Fruit fly (Drosophila melanogaster) whole organism, embryonic: ENCODE results near the gene CG15373.

ENCODE experiments used
- CG10209 ChIP-seq: fragments of 200-800 bp; sonication (Bioruptor generic); optimal IDR thresholded peaks from 3 replicates; lab custom pipeline; 2017; ENCODE audit warnings: missing biosample characterization, mild to moderate bottlenecking, missing genetic modification characterization, missing genetic modification reagents
- CG11093 ChIP-seq: fragments of 200-800 bp; sonication (Bioruptor generic); IDR thresholded peaks from 3 replicates; pipeline ENCODE4 v1.3.6; 2022; ENCODE audit warnings: missing biosample characterization, missing genetic modification characterization
- CG11398 ChIP-seq: fragments of 200-800 bp; sonication (Bioruptor generic); optimal IDR thresholded peaks from 2 replicates; lab custom pipeline; 2016; ENCODE audit warnings: missing biosample characterization, missing genetic modification characterization
- CG12299 ChIP-seq: fragments of 200-800 bp; sonication (Bioruptor generic); optimal IDR thresholded peaks from 2 replicates; lab custom pipeline; 2018; ENCODE audit warnings: missing biosample characterization, mild to moderate bottlenecking, missing genetic modification characterization
- CG1233 ChIP-seq: fragments of 200-800 bp; sonication (Bioruptor generic); optimal IDR thresholded peaks from 4 replicates; lab custom pipeline; 2018; ENCODE audit warnings: missing biosample characterization, mild to moderate bottlenecking, missing genetic modification characterization
- CG12769 ChIP-seq: fragments of 200-800 bp; sonication (Bioruptor generic); optimal IDR thresholded peaks from 2 replicates; lab custom pipeline; 2019; ENCODE audit warnings: missing biosample characterization, mild to moderate bottlenecking, missing genetic modification characterization, moderate library complexity
- CG13624 ChIP-seq: fragments of 200-800 bp; sonication (Bioruptor generic); optimal IDR thresholded peaks from 2 replicates; lab custom pipeline; 2016; ENCODE audit warnings: missing biosample characterization, missing genetic modification characterization
- CG13775 ChIP-seq: fragments of 200-800 bp; sonication (Bioruptor generic); optimal IDR thresholded peaks from 3 replicates; lab custom pipeline; 2017; ENCODE audit warnings: missing biosample characterization, mild to moderate bottlenecking, missing genetic modification characterization
- CG13894 ChIP-seq: fragments of 200-800 bp; sonication (Bioruptor generic); optimal IDR thresholded peaks from 3 replicates; lab custom pipeline; 2018; ENCODE audit warnings: missing biosample characterization, mild to moderate bottlenecking, missing genetic modification characterization, moderate library complexity
- CG14710 ChIP-seq: fragments of 200-800 bp; sonication (Bioruptor generic); optimal IDR thresholded peaks from 3 replicates; lab custom pipeline; 2019; ENCODE audit warnings: missing biosample characterization, mild to moderate bottlenecking, missing genetic modification characterization, moderate library complexity
- CG15479 ChIP-seq: fragments of 200-800 bp; sonication (Bioruptor generic); optimal IDR thresholded peaks from 3 replicates; lab custom pipeline; 2019; ENCODE audit warnings: missing biosample characterization, mild to moderate bottlenecking, missing genetic modification characterization, moderate library complexity
- CG15696 ChIP-seq: fragments of 200-800 bp; sonication (Bioruptor generic); optimal IDR thresholded peaks from 2 replicates; lab custom pipeline; 2019; ENCODE audit warnings: missing biosample characterization, mild to moderate bottlenecking, missing genetic modification characterization, moderate library complexity
- CG16813 ChIP-seq: fragments of 200-800 bp; sonication (Bioruptor generic); IDR thresholded peaks from 3 replicates; pipeline ENCODE4 v1.3.6; 2022; ENCODE audit warnings: missing biosample characterization, missing genetic modification characterization; ENCODE audit not compliant: partially characterized antibody
- CG16815 ChIP-seq: fragments of 200-800 bp; sonication (Bioruptor generic); optimal IDR thresholded peaks from 3 replicates; lab custom pipeline; 2017; ENCODE audit warnings: missing biosample characterization, mild to moderate bottlenecking, missing genetic modification characterization
- CG31365 ChIP-seq: fragments of 200-800 bp; sonication (Bioruptor generic); optimal IDR thresholded peaks from 2 replicates; lab custom pipeline; 2018; ENCODE audit warnings: missing biosample characterization, mild to moderate bottlenecking, missing genetic modification characterization
- CG4854 ChIP-seq: fragments of 200-800 bp; sonication (Bioruptor generic); optimal IDR thresholded peaks from 2 replicates; lab custom pipeline; 2016; ENCODE audit warnings: missing biosample characterization, missing genetic modification characterization, inconsistent platforms
- CG6175 ChIP-seq: fragments of 200-800 bp; sonication (Bioruptor generic); IDR thresholded peaks from 3 replicates; pipeline ENCODE4 v1.3.6; 2022; ENCODE audit warnings: missing biosample characterization, missing genetic modification characterization
- CG7271 ChIP-seq: fragments of 200-800 bp; sonication (Bioruptor generic); optimal IDR thresholded peaks from 2 replicates; lab custom pipeline; 2018; ENCODE audit warnings: missing biosample characterization, mild to moderate bottlenecking, missing genetic modification characterization, moderate library complexity
- CG7839 ChIP-seq: fragments of 200-800 bp; sonication (Bioruptor generic); optimal IDR thresholded peaks from 3 replicates; lab custom pipeline; 2018; ENCODE audit warnings: missing biosample characterization, mild to moderate bottlenecking, missing genetic modification characterization, moderate library complexity
- D19B ChIP-seq: fragments of 200-800 bp; sonication (Bioruptor generic); optimal IDR thresholded peaks from 2 replicates; lab custom pipeline; 2017; ENCODE audit warnings: missing biosample characterization, mild to moderate bottlenecking, missing genetic modification characterization
- Dll ChIP-seq: fragments of 200-800 bp; sonication (Bioruptor generic); IDR thresholded peaks from 4 replicates; pipeline ENCODE4 v1.3.6; 2022; ENCODE audit warnings: missing biosample characterization, missing genetic modification characterization; ENCODE audit not compliant: partially characterized antibody
- Doc2 ChIP-seq: fragments of 200-800 bp; sonication (Bioruptor generic); IDR thresholded peaks from 2 replicates; pipeline ENCODE4 v1.3.6; 2022; ENCODE audit warnings: missing biosample characterization, missing genetic modification characterization
- Doc3 ChIP-seq: fragments of 200-800 bp; sonication (Bioruptor generic); IDR thresholded peaks from 3 replicates; pipeline ENCODE4 v1.3.6; 2022; ENCODE audit warnings: missing biosample characterization, missing genetic modification characterization; ENCODE audit not compliant: partially characterized antibody
- Hsf ChIP-seq: fragments of 200-800 bp; sonication (Bioruptor generic); optimal IDR thresholded peaks from 3 replicates; lab custom pipeline; 2016; ENCODE audit warnings: missing biosample characterization, missing genetic modification characterization
- Meics ChIP-seq: fragments of 200-800 bp; sonication (Bioruptor generic); optimal IDR thresholded peaks from 2 replicates; lab custom pipeline; 2017; ENCODE audit warnings: missing biosample characterization, mild to moderate bottlenecking, missing genetic modification characterization
- Myb ChIP-seq: fragments of 200-800 bp; sonication (Bioruptor generic); optimal IDR thresholded peaks from 2 replicates; lab custom pipeline; 2016; ENCODE audit warnings: missing biosample characterization, missing genetic modification characterization
- NC2α ChIP-seq: fragments of 200-800 bp; sonication (Bioruptor generic); optimal IDR thresholded peaks from 2 replicates; lab custom pipeline; 2016; ENCODE audit warnings: missing biosample characterization, missing genetic modification characterization
- Oaz ChIP-seq: fragments of 200-800 bp; sonication (Bioruptor generic); IDR thresholded peaks from 2 replicates; pipeline ENCODE4 v1.3.6; 2022; ENCODE audit warnings: missing biosample characterization, missing genetic modification characterization
- Poxn ChIP-seq: fragments of 200-800 bp; sonication (Bioruptor generic); IDR thresholded peaks from 2 replicates; pipeline ENCODE4 v1.3.6; 2022; ENCODE audit warnings: missing biosample characterization, missing genetic modification characterization
- Rx ChIP-seq: fragments of 200-800 bp; sonication (Bioruptor generic); IDR thresholded peaks from 2 replicates; pipeline ENCODE4 v1.3.6; 2022; ENCODE audit warnings: missing biosample characterization, missing genetic modification characterization
- crp ChIP-seq, 2 experiments: fragments of 200-800 bp; sonication (Bioruptor generic); optimal IDR thresholded peaks; 2 replicates in 1 of 2; 3 replicates in 1 of 2; lab custom pipeline; 2017; ENCODE audit warnings: missing biosample characterization in 2 of 2, missing genetic modification characterization in 2 of 2, mild to moderate bottlenecking in 1 of 2, moderate library complexity in 1 of 2
- dysf ChIP-seq: fragments of 200-800 bp; sonication (Bioruptor generic); IDR thresholded peaks from 3 replicates; pipeline ENCODE4 v1.3.6; 2022; ENCODE audit warnings: missing biosample characterization, missing genetic modification characterization
- gcm2 ChIP-seq: fragments of 200-800 bp; sonication (Bioruptor generic); optimal IDR thresholded peaks from 2 replicates; lab custom pipeline; 2016; ENCODE audit warnings: missing biosample characterization, missing genetic modification characterization
- gt ChIP-seq: fragments of 200-800 bp; sonication (Bioruptor generic); IDR thresholded peaks from 2 replicates; pipeline ENCODE4 v1.3.6; 2022; ENCODE audit warnings: missing biosample characterization, missing genetic modification characterization
- hkb ChIP-seq, 2 experiments: fragments of 200-800 bp in 1 of 2; fragments of >200 bp in 1 of 2; sonication (Bioruptor generic) in 1 of 2; IDR thresholded peaks in 1 of 2; optimal IDR thresholded peaks in 1 of 2; 2 replicates each; pipeline versions ENCODE4 v1.3.6 to Lab custom; 2017 to 2022; ENCODE audit warnings: missing biosample characterization in 1 of 2, missing genetic modification characterization in 1 of 2
- mam ChIP-seq: fragments of 200-800 bp; sonication (Bioruptor generic); optimal IDR thresholded peaks from 3 replicates; lab custom pipeline; 2016; ENCODE audit warnings: missing biosample characterization, missing genetic modification characterization
- pita ChIP-seq: fragments of 200-800 bp; sonication (Bioruptor generic); optimal IDR thresholded peaks from 2 replicates; lab custom pipeline; 2017; ENCODE audit warnings: missing biosample characterization, mild to moderate bottlenecking, missing genetic modification characterization
- pnt ChIP-seq: fragments of 200-800 bp; sonication (Bioruptor generic); optimal IDR thresholded peaks from 3 replicates; lab custom pipeline; 2016; ENCODE audit warnings: missing biosample characterization, missing genetic modification characterization
- pros ChIP-seq: fragments of 200-800 bp; sonication (Bioruptor generic); optimal IDR thresholded peaks from 3 replicates; lab custom pipeline; 2019; ENCODE audit warnings: missing biosample characterization, mild to moderate bottlenecking, missing genetic modification characterization, moderate library complexity
- pzg ChIP-seq: fragments of 200-800 bp; sonication (Bioruptor generic); optimal IDR thresholded peaks from 3 replicates; lab custom pipeline; 2018; ENCODE audit warnings: missing biosample characterization, mild to moderate bottlenecking, missing genetic modification characterization, moderate library complexity
- run ChIP-seq: fragments of 200-800 bp; sonication (Bioruptor generic); optimal IDR thresholded peaks from 3 replicates; lab custom pipeline; 2018; ENCODE audit warnings: missing biosample characterization, mild to moderate bottlenecking, missing genetic modification characterization
- sima ChIP-seq: fragments of 200-800 bp; sonication (Bioruptor generic); optimal IDR thresholded peaks from 2 replicates; lab custom pipeline; 2016; ENCODE audit warnings: missing biosample characterization, missing genetic modification characterization
- sisA ChIP-seq: fragments of 200-800 bp; sonication (Bioruptor generic); IDR thresholded peaks from 2 replicates; pipeline ENCODE4 v1.3.6; 2022; ENCODE audit warnings: missing biosample characterization, missing genetic modification characterization
- slou ChIP-seq: fragments of 200-800 bp; sonication (Bioruptor generic); optimal IDR thresholded peaks from 3 replicates; lab custom pipeline; 2016; ENCODE audit warnings: missing biosample characterization, missing genetic modification characterization
- slp2 ChIP-seq: fragments of 200-800 bp; sonication (Bioruptor generic); optimal IDR thresholded peaks from 2 replicates; lab custom pipeline; 2016; ENCODE audit warnings: missing biosample characterization, missing genetic modification characterization
- so ChIP-seq: fragments of 200-800 bp; sonication (Bioruptor generic); IDR thresholded peaks from 3 replicates; pipeline ENCODE4 v1.3.6; 2022; ENCODE audit warnings: missing biosample characterization, missing genetic modification characterization
- tgo ChIP-seq: fragments of 200-800 bp; sonication (Bioruptor generic); IDR thresholded peaks from 3 replicates; pipeline ENCODE4 v1.3.6; 2022; ENCODE audit warnings: missing biosample characterization, missing genetic modification characterization
- tio ChIP-seq: fragments of 200-800 bp; sonication (Bioruptor generic); optimal IDR thresholded peaks from 2 replicates; lab custom pipeline; 2017; ENCODE audit warnings: missing biosample characterization, missing genetic modification characterization, inconsistent platforms

Gene CG15373

dm6 chrX:18091159-18091676, 47.4 kb downstream of the CG15373 start, which contains the start of gene scu (continued):
- no peak for TF ChIP-seq CG16813 (GFP tag; lab: Robert Waterston, UW)
- no peak for TF ChIP-seq Meics (GFP tag; lab: Kevin White, UChicago)
- TF ChIP-seq CG14710 (tag; lab: Kevin White, UChicago): no peak
- TF ChIP-seq dysf: no peak

DNA sequence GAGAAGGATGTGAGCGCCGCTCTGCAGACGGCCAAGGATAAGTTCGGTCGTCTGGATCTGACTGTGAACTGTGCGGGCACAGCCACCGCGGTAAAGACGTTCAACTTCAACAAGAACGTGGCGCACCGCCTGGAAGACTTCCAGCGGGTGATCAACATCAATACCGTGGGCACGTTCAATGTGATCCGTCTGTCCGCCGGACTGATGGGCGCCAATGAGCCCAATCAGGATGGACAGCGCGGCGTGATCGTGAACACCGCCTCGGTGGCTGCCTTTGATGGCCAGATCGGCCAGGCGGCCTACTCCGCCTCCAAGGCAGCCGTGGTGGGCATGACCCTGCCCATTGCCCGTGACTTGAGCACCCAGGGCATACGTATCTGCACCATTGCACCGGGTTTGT, 48.3 kb downstream of the CG15373 start:
- TF ChIP-seq Poxn (GFP tag; lab: Robert Waterston, UW): no peak
- TF ChIP-seq Oaz (GFP tag; lab: Robert Waterston, UW): no peak
- TF ChIP-seq Hsf: no peak
- TF ChIP-seq CG4854 (GFP tag; lab: Kevin White, UChicago): no peak
- no peak for TF ChIP-seq CG31365 (tag; lab: Kevin White, UChicago)
- TF ChIP-seq CG13775 (GFP tag; lab: Kevin White, UChicago): no peak
- TF ChIP-seq CG7839: no peak
- no peak for TF ChIP-seq CG13894
- no peak for TF ChIP-seq CG12769 (tag; lab: Kevin White, UChicago)
- TF ChIP-seq sima (GFP tag; lab: Kevin White, UChicago): no peak
- no peak for TF ChIP-seq Myb (GFP tag; lab: Kevin White, UChicago)
- TF ChIP-seq pita (GFP tag; lab: Kevin White, UChicago): no peak
- TF ChIP-seq tio (GFP tag; lab: Kevin White, UChicago): no peak
- no peak for TF ChIP-seq Doc3 (GFP tag; lab: Robert Waterston, UW)
- no peak for TF ChIP-seq run (tag; lab: Kevin White, UChicago)
- TF ChIP-seq tgo: no peak
- no peak for TF ChIP-seq D19B (GFP tag; lab: Kevin White, UChicago)
- TF ChIP-seq hkb (optimal IDR thresholded peaks at IDR 0.05; lab: Kevin White, UChicago): no peak
- no peak for TF ChIP-seq hkb (GFP tag; IDR thresholded peaks at IDR 0.05; lab: Robert Waterston, UW)
- no peak for TF ChIP-seq pnt
- no peak for TF ChIP-seq CG6175 (GFP tag; lab: Robert Waterston, UW)

dm6 chrX:18092810-18093222, 49.0 kb downstream of the CG15373 start, which contains the start of gene RhoGAP16F:
TSS of gene RhoGAP16F (plus strand) at chrX:18093145.
- peak; percentile 76 for TF ChIP-seq CG13624 (GFP tag; lab: Kevin White, UChicago)
- TF ChIP-seq so (GFP tag; lab: Robert Waterston, UW): peak; percentile 73; the same call in 1 of the 3 replicates
- peak; percentile 83 for TF ChIP-seq CG11093 (GFP tag; lab: Robert Waterston, UW)
- peak; percentile 61 for TF ChIP-seq slou (GFP tag; lab: Kevin White, UChicago)
- TF ChIP-seq gcm2: no peak
- no peak for TF ChIP-seq Dll (GFP tag; lab: Robert Waterston, UW)
- TF ChIP-seq NC2α (GFP tag; lab: Kevin White, UChicago): no peak
- TF ChIP-seq CG15696 (tag; lab: Kevin White, UChicago): peak; percentile 78
- TF ChIP-seq Doc2 (GFP tag; lab: Robert Waterston, UW): no peak
- TF ChIP-seq CG1233: peak; percentile 79
- TF ChIP-seq slp2 (GFP tag; lab: Kevin White, UChicago): peak; percentile 63
- peak; percentile 53; the same call in 1 of the 2 replicates for TF ChIP-seq Rx (GFP tag; lab: Robert Waterston, UW)
- peak; percentile 86 for TF ChIP-seq CG10209
- peak in 1 of 2 experiments; percentile 33 for TF ChIP-seq crp (GFP tag; optimal IDR thresholded peaks at IDR 0.05; lab: Kevin White, UChicago)
- TF ChIP-seq CG12299: peak; percentile 53
- peak; percentile 88 for TF ChIP-seq sisA (GFP tag; lab: Robert Waterston, UW)
- TF ChIP-seq mam (GFP tag; lab: Kevin White, UChicago): peak; percentile 88
- TF ChIP-seq CG15479 (GFP tag; lab: Kevin White, UChicago): no peak
- TF ChIP-seq CG11398: peak; percentile 61
- TF ChIP-seq pros (GFP tag; lab: Kevin White, UChicago): no peak
- peak; percentile 39 for TF ChIP-seq pzg (GFP tag; lab: Kevin White, UChicago)
- TF ChIP-seq CG16815 (GFP tag; lab: Kevin White, UChicago): peak; percentile 83
- no peak; the same call in 1 of the 2 replicates for TF ChIP-seq gt
- peak; percentile 71 for TF ChIP-seq CG7271 (tag; lab: Kevin White, UChicago)
